Fruit fly (Drosophila melanogaster) whole organism, adult: ENCODE measurements around the gene RfC3.
A peak's percentile ranks its signal among the peaks of the same experiment; 100 is the strongest.

ENCODE experiments used
- CG14711 ChIP-seq: fragments of 200-800 bp; sonication (Bioruptor generic); optimal IDR thresholded peaks from 2 replicates; lab custom pipeline; 2018; ENCODE audit warnings: missing biosample characterization, mild to moderate bottlenecking, missing genetic modification characterization, moderate library complexity
- CG1620 ChIP-seq: fragments of 200-800 bp; sonication (Bioruptor generic); optimal IDR thresholded peaks from 2 replicates; lab custom pipeline; 2016; ENCODE audit warnings: missing biosample characterization, missing genetic modification characterization
- CG33017 ChIP-seq: fragments of 200-800 bp; sonication (Bioruptor generic); optimal IDR thresholded peaks from 2 replicates; lab custom pipeline; 2018; ENCODE audit warnings: missing biosample characterization, mild to moderate bottlenecking, missing genetic modification characterization, moderate library complexity
- CG5204 ChIP-seq: fragments of 200-800 bp; sonication (Bioruptor generic); optimal IDR thresholded peaks from 2 replicates; lab custom pipeline; 2016; ENCODE audit warnings: missing biosample characterization, missing genetic modification characterization
- CG7045 ChIP-seq: fragments of 200-800 bp; sonication (Bioruptor generic); optimal IDR thresholded peaks from 2 replicates; lab custom pipeline; 2017; ENCODE audit warnings: missing biosample characterization, mild to moderate bottlenecking, missing genetic modification characterization
- Clk ChIP-seq: fragments of 200-800 bp; sonication (Bioruptor generic); optimal IDR thresholded peaks from 2 replicates; lab custom pipeline; 2017; ENCODE audit warnings: missing biosample characterization, missing genetic modification characterization
- Crg-1 ChIP-seq: fragments of 200-800 bp; sonication (Bioruptor generic); optimal IDR thresholded peaks from 2 replicates; lab custom pipeline; 2016; ENCODE audit warnings: missing biosample characterization, missing genetic modification characterization
- Hr96 ChIP-seq: fragments of 200-800 bp; sonication (Bioruptor generic); optimal IDR thresholded peaks from 2 replicates; lab custom pipeline; 2016; ENCODE audit warnings: missing biosample characterization, missing genetic modification characterization
- Mnt ChIP-seq: fragments of 200-800 bp; sonication (Bioruptor generic); optimal IDR thresholded peaks from 2 replicates; lab custom pipeline; 2016; ENCODE audit warnings: missing biosample characterization, mild to moderate bottlenecking, missing genetic modification characterization
- bab1 ChIP-seq: fragments of 200-800 bp; sonication (Bioruptor generic); optimal IDR thresholded peaks from 3 replicates; lab custom pipeline; 2019; ENCODE audit warnings: missing biosample characterization, mild to moderate bottlenecking, missing genetic modification characterization, moderate library complexity
- cic ChIP-seq: fragments of 200-800 bp; sonication (Bioruptor generic); optimal IDR thresholded peaks from 2 replicates; lab custom pipeline; 2017; ENCODE audit warnings: missing biosample characterization, mild to moderate bottlenecking, missing genetic modification characterization, moderate library complexity
- kay ChIP-seq: fragments of 200-800 bp; sonication (Bioruptor generic); peaks from one replicate; lab custom pipeline; 2016; ENCODE audit warnings: missing biosample characterization, missing genetic modification characterization, borderline replicate concordance
- ovo ChIP-seq: fragments of 200-800 bp; sonication (Bioruptor generic); optimal IDR thresholded peaks from 2 replicates; lab custom pipeline; 2016; ENCODE audit warnings: missing biosample characterization, missing genetic modification characterization
- tj ChIP-seq: fragments of 200-800 bp; sonication (Bioruptor generic); optimal IDR thresholded peaks from 3 replicates; lab custom pipeline; 2017; ENCODE audit warnings: missing biosample characterization, mild to moderate bottlenecking, missing genetic modification characterization, moderate library complexity

DNA sequence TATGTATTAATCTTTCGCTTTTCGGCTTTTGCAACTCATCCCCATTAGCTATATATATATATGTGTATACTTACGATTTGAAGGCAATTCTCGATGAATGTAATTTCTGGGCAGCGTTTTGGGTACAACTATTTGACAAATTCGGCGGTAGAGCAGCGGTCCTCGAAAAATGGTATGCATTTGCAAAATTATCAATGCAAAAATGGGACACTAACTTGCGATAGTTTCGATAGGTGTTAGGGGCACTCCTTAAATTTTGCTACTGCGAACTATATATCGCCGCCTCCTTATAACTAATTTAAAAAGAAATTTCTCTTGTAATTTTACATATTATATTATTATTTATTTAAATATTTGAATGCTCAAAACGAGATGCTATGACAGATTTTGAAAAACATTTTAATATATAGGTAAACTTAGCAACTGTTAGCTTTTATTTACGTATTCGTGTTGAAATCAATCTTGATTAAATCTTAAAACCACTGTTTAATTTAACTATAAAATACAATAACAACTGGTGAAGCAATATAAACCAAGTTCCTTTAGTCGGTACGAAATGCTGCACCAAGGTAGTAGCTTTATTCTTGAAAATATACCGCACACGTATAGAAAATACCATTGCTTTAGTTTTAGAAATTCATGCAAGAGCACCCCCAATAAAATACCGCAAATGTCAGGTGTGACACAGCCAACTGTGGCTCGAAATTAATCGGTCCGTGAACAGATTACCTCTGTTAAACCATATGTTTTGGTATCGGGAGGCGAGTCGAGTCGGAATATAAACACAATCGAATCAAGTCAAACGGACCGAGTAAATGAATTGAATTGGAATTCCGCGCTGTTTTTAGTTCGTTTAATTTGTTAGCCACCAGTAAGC, 5.5 kb upstream of the RfC3 start, which contains the start of the genes CG5355 and Klp31E:
- TF ChIP-seq kay (GFP tag; lab: Kevin White, UChicago) (no peak), cic (GFP tag; lab: Kevin White, UChicago) (no peak), bab1 (GFP tag; lab: Kevin White, UChicago) (no peak), CG1620 (peak; percentile 46), CG33017 (tag; lab: Kevin White, UChicago) (peak; percentile 41), ovo (GFP tag; lab: Kevin White, UChicago) (no peak), CG7045 (peak; percentile 64), Crg-1 (GFP tag; lab: Kevin White, UChicago) (no peak), Clk (GFP tag; lab: Kevin White, UChicago) (peak; percentile 31), CG5204 (GFP tag; lab: Kevin White, UChicago) (no peak), Hr96 (GFP tag; lab: Kevin White, UChicago) (no peak), Mnt (GFP tag; lab: Kevin White, UChicago) (peak; percentile 33), CG14711 (tag; lab: Kevin White, UChicago) (peak; percentile 47), tj (peak; percentile 39)
